Fruit fly (Drosophila melanogaster) whole organism, embryonic: ENCODE data around the gene chif.

ENCODE experiments used
- Atf3 ChIP-seq: fragments of 200-800 bp; sonication (Bioruptor generic); optimal IDR thresholded peaks from 3 replicates; lab custom pipeline; 2016; ENCODE audit warnings: missing biosample characterization, missing genetic modification characterization
- B-H1 ChIP-seq: fragments of 200-800 bp; sonication (Bioruptor generic); IDR thresholded peaks from 3 replicates; pipeline ENCODE4 v1.3.6; 2022; ENCODE audit warnings: missing biosample characterization, missing genetic modification characterization
- CG10147 ChIP-seq: fragments of 200-800 bp; sonication (Bioruptor generic); optimal IDR thresholded peaks from 2 replicates; lab custom pipeline; 2019; ENCODE audit warnings: missing biosample characterization, mild to moderate bottlenecking, missing genetic modification characterization, moderate library complexity
- CG11093 ChIP-seq: fragments of 200-800 bp; sonication (Bioruptor generic); IDR thresholded peaks from 3 replicates; pipeline ENCODE4 v1.3.6; 2022; ENCODE audit warnings: missing biosample characterization, missing genetic modification characterization
- CG11504 ChIP-seq: fragments of 200-800 bp; sonication (Bioruptor generic); optimal IDR thresholded peaks from 3 replicates; lab custom pipeline; 2019; ENCODE audit warnings: missing biosample characterization, mild to moderate bottlenecking, missing genetic modification characterization, moderate library complexity
- CG11696 ChIP-seq: fragments of 200-800 bp; sonication (Bioruptor generic); IDR thresholded peaks from 2 replicates; pipeline ENCODE4 v1.3.6; 2022; ENCODE audit warnings: missing biosample characterization, missing genetic modification characterization
- CG11723 ChIP-seq: fragments of 200-800 bp; sonication (Bioruptor generic); optimal IDR thresholded peaks from 2 replicates; lab custom pipeline; 2017; ENCODE audit warnings: missing biosample characterization, mild to moderate bottlenecking, missing genetic modification characterization
- CG12104 ChIP-seq: fragments of 200-800 bp; sonication (Bioruptor generic); optimal IDR thresholded peaks from 3 replicates; lab custom pipeline; 2016; ENCODE audit warnings: missing biosample characterization, missing genetic modification characterization
- CG12155 ChIP-seq: fragments of 200-800 bp; sonication (Bioruptor generic); optimal IDR thresholded peaks from 3 replicates; lab custom pipeline; 2016; ENCODE audit warnings: missing biosample characterization, missing genetic modification characterization
- CG14441 ChIP-seq: fragments of 200-800 bp; sonication (Bioruptor generic); IDR thresholded peaks from 2 replicates; pipeline ENCODE4 v1.3.6; 2022; ENCODE audit warnings: missing biosample characterization, missing genetic modification characterization
- CG1647 ChIP-seq: fragments of 200-800 bp; sonication (Bioruptor generic); optimal IDR thresholded peaks from 3 replicates; lab custom pipeline; 2016; ENCODE audit warnings: missing biosample characterization, missing genetic modification characterization
- CG17186 ChIP-seq: fragments of 200-800 bp; sonication (Bioruptor generic); optimal IDR thresholded peaks from 3 replicates; lab custom pipeline; 2017; ENCODE audit warnings: missing biosample characterization, missing genetic modification reagents, missing genetic modification characterization
- CG2199 ChIP-seq: fragments of 200-800 bp; sonication (Bioruptor generic); IDR thresholded peaks from 3 replicates; pipeline ENCODE4 v1.3.6; 2022; ENCODE audit warnings: missing biosample characterization, missing genetic modification characterization
- CG30403 ChIP-seq: fragments of 200-800 bp; sonication (Bioruptor generic); optimal IDR thresholded peaks from 3 replicates; lab custom pipeline; 2016; ENCODE audit warnings: missing biosample characterization, missing genetic modification characterization
- CG30431 ChIP-seq: fragments of 200-800 bp; sonication (Bioruptor generic); optimal IDR thresholded peaks from 2 replicates; lab custom pipeline; 2017; ENCODE audit warnings: missing biosample characterization, missing genetic modification characterization
- CG32532 ChIP-seq: fragments of 200-800 bp; sonication (Bioruptor generic); IDR thresholded peaks from 2 replicates; pipeline ENCODE4 v1.3.6; 2022; ENCODE audit warnings: missing biosample characterization, missing genetic modification characterization
- CG33557 ChIP-seq: fragments of 200-800 bp; sonication (Bioruptor generic); optimal IDR thresholded peaks from 2 replicates; lab custom pipeline; 2019; ENCODE audit warnings: missing biosample characterization, mild to moderate bottlenecking, missing genetic modification characterization, moderate library complexity
- CG34422 ChIP-seq: fragments of 200-800 bp; sonication (Bioruptor generic); IDR thresholded peaks from 3 replicates; pipeline ENCODE4 v1.3.6; 2022; ENCODE audit warnings: missing biosample characterization, missing genetic modification characterization
- CG4360 ChIP-seq: fragments of 200-800 bp; sonication (Bioruptor generic); IDR thresholded peaks from 2 replicates; pipeline ENCODE4 v1.3.6; 2022; ENCODE audit warnings: missing biosample characterization, missing genetic modification characterization
- CG5245 ChIP-seq: fragments of 200-800 bp; sonication (Bioruptor generic); optimal IDR thresholded peaks from 3 replicates; lab custom pipeline; 2016; ENCODE audit warnings: missing biosample characterization, missing genetic modification characterization
- CG8924 ChIP-seq: fragments of 200-800 bp; optimal IDR thresholded peaks from 3 replicates; lab custom pipeline; 2019; ENCODE audit warnings: missing biosample characterization, mild to moderate bottlenecking, missing genetic modification characterization, moderate library complexity
- CG9876 ChIP-seq: fragments of 200-800 bp; sonication (Bioruptor generic); optimal IDR thresholded peaks from 2 replicates; lab custom pipeline; 2016; ENCODE audit warnings: missing biosample characterization, missing genetic modification characterization
- Dad ChIP-seq: fragments of 200-800 bp; sonication (Bioruptor generic); optimal IDR thresholded peaks from 3 replicates; lab custom pipeline; 2016; ENCODE audit warnings: missing biosample characterization, missing genetic modification characterization
- Ets97D ChIP-seq: fragments of 200-800 bp; sonication (Bioruptor generic); optimal IDR thresholded peaks from 3 replicates; lab custom pipeline; 2016; ENCODE audit warnings: missing biosample characterization, missing genetic modification characterization
- GATAe ChIP-seq: fragments of 200-800 bp; sonication (Bioruptor generic); conservative IDR thresholded peaks from 2 replicates; pipeline ENCODE4 v1.3.6; 2022; ENCODE audit warnings: missing biosample characterization, missing genetic modification characterization
- Gug ChIP-seq: fragments of 200-800 bp; sonication (Bioruptor generic); IDR thresholded peaks from 4 replicates; pipeline ENCODE4 v1.3.6; 2022; ENCODE audit warnings: missing biosample characterization, missing genetic modification characterization
- Kr ChIP-seq: fragments of 200-800 bp; sonication (Bioruptor generic); optimal IDR thresholded peaks from 2 replicates; lab custom pipeline; 2017; ENCODE audit warnings: missing biosample characterization, mild to moderate bottlenecking, missing genetic modification characterization
- Oaz ChIP-seq: fragments of 200-800 bp; sonication (Bioruptor generic); IDR thresholded peaks from 2 replicates; pipeline ENCODE4 v1.3.6; 2022; ENCODE audit warnings: missing biosample characterization, missing genetic modification characterization
- Rfx ChIP-seq: fragments of 200-800 bp; sonication (Bioruptor generic); IDR thresholded peaks from 2 replicates; pipeline ENCODE4 v1.3.6; 2022; ENCODE audit warnings: missing biosample characterization, missing genetic modification characterization
- Scr ChIP-seq: fragments of 200-800 bp; sonication (Bioruptor generic); IDR thresholded peaks from 2 replicates; pipeline ENCODE4 v1.3.6; 2022; ENCODE audit warnings: missing biosample characterization, missing genetic modification characterization; ENCODE audit not compliant: partially characterized antibody
- ase ChIP-seq: fragments of 200-800 bp; sonication (Bioruptor generic); IDR thresholded peaks from 3 replicates; pipeline ENCODE4 v1.3.6; 2022; ENCODE audit warnings: missing biosample characterization, missing genetic modification characterization
- az2 ChIP-seq: fragments of 200-800 bp; sonication (Bioruptor generic); optimal IDR thresholded peaks from 3 replicates; lab custom pipeline; 2016; ENCODE audit warnings: missing biosample characterization, missing genetic modification characterization
- bbx ChIP-seq: fragments of 200-800 bp; sonication (Bioruptor generic); IDR thresholded peaks from 2 replicates; pipeline ENCODE4 v1.3.6; 2022; ENCODE audit warnings: missing biosample characterization, missing genetic modification characterization; ENCODE audit not compliant: partially characterized antibody
- br ChIP-seq: fragments of >200 bp; optimal IDR thresholded peaks from 2 replicates; lab custom pipeline; 2017
- ci ChIP-seq: fragments of 200-800 bp; sonication (Bioruptor generic); IDR thresholded peaks from 3 replicates; pipeline ENCODE4 v1.3.6; 2022; ENCODE audit warnings: missing biosample characterization, missing genetic modification characterization
- dimm ChIP-seq: fragments of 200-800 bp; sonication (Bioruptor generic); IDR thresholded peaks from 2 replicates; pipeline ENCODE4 v1.3.6; 2022; ENCODE audit warnings: missing biosample characterization, missing genetic modification characterization
- en ChIP-seq: fragments of 200-800 bp; sonication (Bioruptor generic); optimal IDR thresholded peaks from 2 replicates; lab custom pipeline; 2016; ENCODE audit warnings: missing biosample characterization, missing genetic modification characterization
- esg ChIP-seq: fragments of 200-800 bp; sonication (Bioruptor generic); conservative IDR thresholded peaks from 2 replicates; pipeline ENCODE4 v1.3.6; 2022; ENCODE audit warnings: missing biosample characterization, missing genetic modification characterization
- ewg ChIP-seq: fragments of 200-800 bp; sonication (Bioruptor generic); optimal IDR thresholded peaks from 3 replicates; lab custom pipeline; 2017; ENCODE audit warnings: mild to moderate bottlenecking, missing biosample characterization, missing genetic modification reagents, missing genetic modification characterization
- exex ChIP-seq: fragments of 200-800 bp; sonication (Bioruptor generic); optimal IDR thresholded peaks from 4 replicates; lab custom pipeline; 2018; ENCODE audit warnings: missing biosample characterization, mild to moderate bottlenecking, missing genetic modification characterization, moderate library complexity
- gce ChIP-seq: fragments of 200-800 bp; sonication (Bioruptor generic); IDR thresholded peaks from 3 replicates; pipeline ENCODE4 v1.3.6; 2022; ENCODE audit warnings: missing biosample characterization, missing genetic modification characterization
- gfzf ChIP-seq: fragments of 200-800 bp; sonication (Bioruptor generic); optimal IDR thresholded peaks from 2 replicates; lab custom pipeline; 2016; ENCODE audit warnings: missing biosample characterization, mild to moderate bottlenecking, missing genetic modification characterization, moderate library complexity
- lab ChIP-seq: fragments of 200-800 bp; sonication (Bioruptor generic); optimal IDR thresholded peaks from 3 replicates; lab custom pipeline; 2017; ENCODE audit warnings: missing biosample characterization, missing genetic modification characterization, mild to moderate bottlenecking, moderate library complexity, missing genetic modification reagents
- onecut ChIP-seq: fragments of 200-800 bp; sonication (Bioruptor generic); IDR thresholded peaks from 2 replicates; pipeline ENCODE4 v1.3.6; 2022; ENCODE audit warnings: missing biosample characterization, missing genetic modification characterization
- pan ChIP-seq, 4 experiments: fragments of >200 bp in 3 of 4; fragments of 200-800 bp in 1 of 4; sonication (Bioruptor generic) in 1 of 4; optimal IDR thresholded peaks in 3 of 4; IDR thresholded peaks in 1 of 4; 2 replicates each; pipeline versions ENCODE4 v1.3.6 to Lab custom; 2017 to 2022; ENCODE audit warnings: missing biosample characterization in 2 of 4, missing genetic modification characterization in 2 of 4, mixed read lengths in 1 of 4
- row ChIP-seq: fragments of 200-800 bp; sonication (Bioruptor generic); IDR thresholded peaks from 3 replicates; pipeline ENCODE4 v1.3.6; 2022; ENCODE audit warnings: missing biosample characterization, missing genetic modification characterization
- ttk ChIP-seq: fragments of 200-800 bp; sonication (Bioruptor generic); IDR thresholded peaks from 2 replicates; pipeline ENCODE4 v2.1.2; 2022; ENCODE audit warnings: missing biosample characterization, missing genetic modification characterization
- unpg ChIP-seq: fragments of 200-800 bp; sonication (Bioruptor generic); optimal IDR thresholded peaks from 3 replicates; lab custom pipeline; 2018; ENCODE audit warnings: missing biosample characterization, mild to moderate bottlenecking, missing genetic modification characterization, moderate library complexity
- vnd ChIP-seq: fragments of 200-800 bp; sonication (Bioruptor generic); IDR thresholded peaks from 3 replicates; pipeline ENCODE4 v1.3.6; 2022; ENCODE audit warnings: missing biosample characterization, missing genetic modification characterization; ENCODE audit not compliant: partially characterized antibody
- vvl ChIP-seq: fragments of 200-800 bp; sonication (Bioruptor generic); IDR thresholded peaks from 2 replicates; pipeline ENCODE4 v1.3.6; 2022; ENCODE audit warnings: missing biosample characterization, missing genetic modification characterization

The chif gene

DNA sequence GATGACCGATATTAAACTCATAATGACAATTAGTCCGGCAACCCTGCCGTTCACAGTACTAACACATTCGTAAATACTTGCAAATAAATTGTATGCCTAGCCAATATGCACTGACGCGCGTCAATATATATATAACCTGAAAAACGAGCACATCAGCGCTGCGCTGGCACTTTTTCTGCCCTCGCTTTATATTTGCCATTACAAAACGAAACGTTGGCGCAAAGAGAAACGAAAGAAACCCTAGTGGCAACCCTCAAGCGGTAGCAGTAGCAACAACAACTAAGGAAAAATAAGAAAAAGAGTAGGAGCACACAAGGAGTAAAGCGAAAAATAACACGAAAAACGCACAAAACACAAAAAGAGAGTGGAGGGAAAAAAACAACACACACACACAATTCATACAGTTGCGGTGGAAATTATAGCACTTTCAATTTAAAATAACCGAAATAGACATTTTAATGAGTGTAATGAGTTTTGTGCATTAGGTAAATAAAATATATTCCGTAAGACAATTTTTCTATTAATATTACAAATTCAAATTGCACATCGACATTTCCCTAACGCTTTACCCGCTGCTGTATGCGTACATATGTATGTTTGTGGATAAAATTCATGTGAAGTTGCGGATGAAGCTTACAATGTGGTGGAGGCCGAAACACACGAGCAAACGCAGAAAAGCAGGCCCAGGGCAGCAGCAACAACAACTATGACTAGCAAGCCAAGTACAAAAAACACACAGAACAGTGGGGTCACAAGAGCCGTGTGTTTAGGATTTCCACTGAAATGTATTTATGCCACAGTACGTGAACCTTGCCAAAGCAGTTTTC is 1.5 kb downstream of the chif start (continued):
- peak; percentile 99 for TF ChIP-seq az2 (GFP tag; lab: Kevin White, UChicago)
- peak; percentile 99 for TF ChIP-seq gce
- peak; percentile 93 for TF ChIP-seq GATAe (GFP tag; lab: Robert Waterston, UW)
- peak; percentile 95 for TF ChIP-seq en (GFP tag; lab: Kevin White, UChicago)
- peak; percentile 99 for TF ChIP-seq Rfx (GFP tag; lab: Robert Waterston, UW)
- TF ChIP-seq unpg (GFP tag; lab: Kevin White, UChicago): peak; percentile 99
- TF ChIP-seq CG4360 (GFP tag; lab: Robert Waterston, UW): peak; percentile 84
- TF ChIP-seq ci (GFP tag; lab: Robert Waterston, UW): peak; percentile 100
- TF ChIP-seq vnd: no peak
- peak; percentile 94 for TF ChIP-seq Ets97D (GFP tag; lab: Kevin White, UChicago)
- peak; percentile 97 for TF ChIP-seq CG12155 (GFP tag; lab: Kevin White, UChicago)
- peak; percentile 99 for TF ChIP-seq CG14441 (GFP tag; lab: Robert Waterston, UW)
- TF ChIP-seq pan (optimal IDR thresholded peaks at IDR 0.05; lab: Kevin White, UChicago): no peak
- TF ChIP-seq pan (GFP tag; optimal IDR thresholded peaks at IDR 0.05 in 1 of 2, IDR thresholded peaks at IDR 0.05 in 1 of 2): peak in 1 of 2 experiments; percentile 99
- TF ChIP-seq vvl (GFP tag; lab: Robert Waterston, UW): peak; percentile 100
- TF ChIP-seq bbx (GFP tag; lab: Robert Waterston, UW): no peak
- TF ChIP-seq CG33557 (GFP tag; lab: Kevin White, UChicago): peak; percentile 99
- TF ChIP-seq lab (GFP tag; lab: Kevin White, UChicago): peak; percentile 100
- peak; percentile 93 for TF ChIP-seq CG9876 (GFP tag; lab: Kevin White, UChicago)
- TF ChIP-seq Gug (GFP tag; lab: Robert Waterston, UW): peak; percentile 95
- peak; percentile 95 for TF ChIP-seq Atf3
- peak; percentile 99 for TF ChIP-seq esg (GFP tag; lab: Robert Waterston, UW)
- peak; percentile 99 for TF ChIP-seq CG34422 (GFP tag; lab: Robert Waterston, UW)
- TF ChIP-seq CG17186 (GFP tag; lab: Kevin White, UChicago): peak; percentile 93
- TF ChIP-seq ewg (GFP tag; lab: Kevin White, UChicago): peak; percentile 97
- peak; percentile 98 for TF ChIP-seq CG11723 (GFP tag; lab: Kevin White, UChicago)
- peak; percentile 98 for TF ChIP-seq B-H1
- no peak for TF ChIP-seq Scr (GFP tag; lab: Robert Waterston, UW)
- TF ChIP-seq CG12104 (GFP tag; lab: Kevin White, UChicago): peak; percentile 99
- peak; percentile 98 for TF ChIP-seq ttk
- TF ChIP-seq dimm (GFP tag; lab: Robert Waterston, UW): peak; percentile 97
- TF ChIP-seq gfzf (GFP tag; lab: Kevin White, UChicago): peak; percentile 20
- peak; percentile 99 for TF ChIP-seq CG2199 (GFP tag; lab: Robert Waterston, UW)
- peak; percentile 93 for TF ChIP-seq exex (tag; lab: Kevin White, UChicago)
- peak; percentile 98 for TF ChIP-seq CG11504
- TF ChIP-seq CG5245 (GFP tag; lab: Kevin White, UChicago): peak; percentile 99
- peak; percentile 97 for TF ChIP-seq CG30431 (GFP tag; lab: Kevin White, UChicago)
- TF ChIP-seq ase (GFP tag; lab: Robert Waterston, UW): peak; percentile 98
- TF ChIP-seq br (lab: Kevin White, UChicago): no peak
- peak; percentile 98 for TF ChIP-seq onecut (GFP tag; lab: Robert Waterston, UW)
- TF ChIP-seq CG11696 (GFP tag; lab: Robert Waterston, UW): peak; percentile 100
- peak; percentile 99 for TF ChIP-seq CG30403 (GFP tag; lab: Kevin White, UChicago)
- TF ChIP-seq CG32532 (GFP tag; lab: Robert Waterston, UW): peak; percentile 99
- TF ChIP-seq Dad (GFP tag; lab: Kevin White, UChicago): peak; percentile 97
- peak; percentile 97 for TF ChIP-seq CG11093 (GFP tag; lab: Robert Waterston, UW)
- peak; percentile 99 for TF ChIP-seq CG10147 (GFP tag; lab: Kevin White, UChicago)
- TF ChIP-seq CG8924 (tag; lab: Kevin White, UChicago): peak; percentile 99
- peak; percentile 98 for TF ChIP-seq CG1647
- peak; percentile 99 for TF ChIP-seq Oaz (GFP tag; lab: Robert Waterston, UW)
- peak; percentile 80 for TF ChIP-seq Kr (GFP tag; lab: Kevin White, UChicago)
- TF ChIP-seq row: peak; percentile 100
